Worm (Caenorhabditis elegans) whole organism, L4 larva: ENCODE results near the gene col-109.

Experiments used
- F44E2.7 ChIP-seq: fragments of 200-800 bp; sonication (Bioruptor generic); IDR thresholded peaks from 2 replicates; pipeline ENCODE4 v2.1.2; 2022; ENCODE audit warnings: missing genetic modification characterization, missing compliant biosample characterization
- ceh-82 ChIP-seq: sonication (generic microtip); optimal IDR thresholded peaks from 2 replicates; lab custom pipeline; 2017; ENCODE audit warnings: missing biosample characterization, missing genetic modification characterization
- egl-27 ChIP-seq: sonication (generic microtip); optimal IDR thresholded peaks from 3 replicates; lab custom pipeline; 2017; ENCODE audit warnings: missing biosample characterization, missing genetic modification reagents, missing genetic modification characterization
- egl-43 ChIP-seq: fragments of 200-800 bp; sonication (Bioruptor generic); IDR thresholded peaks from 2 replicates; pipeline ENCODE4 v1.3.6; 2022; ENCODE audit warnings: missing genetic modification reagents, missing genetic modification characterization, missing compliant biosample characterization
- fos-1 ChIP-seq: fragments of 150-350 bp; optimal IDR thresholded peaks from 2 replicates; lab custom pipeline; 2014; ENCODE audit warnings: missing biosample characterization, missing genetic modification characterization
- hif-1 ChIP-seq, 2 experiments: sonication (generic microtip); optimal IDR thresholded peaks; 2 replicates each; lab custom pipeline; 2016 to 2017; ENCODE audit warnings: missing compliant biosample characterization in 2 of 2, missing genetic modification characterization in 2 of 2, missing genetic modification reagents in 2 of 2, missing genotype in 2 of 2, mild to moderate bottlenecking in 1 of 2
- hlh-30 ChIP-seq: sonication (generic microtip); optimal IDR thresholded peaks from 2 replicates; lab custom pipeline; 2017; ENCODE audit warnings: antibody characterized with exemption, mild to moderate bottlenecking, missing genetic modification characterization, missing compliant biosample characterization; ENCODE audit not compliant: insufficient read depth
- nhr-28 ChIP-seq: fragments of 150-350 bp; optimal IDR thresholded peaks from 2 replicates; lab custom pipeline; 2014; ENCODE audit warnings: missing biosample characterization, missing genetic modification characterization
- snpc-4 ChIP-seq: fragments of 150-350 bp; optimal IDR thresholded peaks from 2 replicates; lab custom pipeline; 2014; ENCODE audit warnings: missing biosample characterization, missing genetic modification characterization
- unc-62 ChIP-seq, 3 experiments: fragments of 150-350 bp in 1 of 3; sonication (generic microtip); optimal IDR thresholded peaks in 2 of 3; peaks in 1 of 3; 1 replicate in 1 of 3; 2 replicates in 2 of 3; lab custom pipeline; 2014 to 2017; ENCODE audit warnings: missing biosample characterization in 3 of 3, missing genetic modification characterization in 3 of 3, missing genetic modification reagents in 3 of 3, missing genotype in 1 of 3

ce11 chrIV:1771843-1772242 is 48.2 kb downstream of the col-109 start, which contains the start of gene Y41D4A.1:
- TF ChIP-seq hlh-30: no peak
- TF ChIP-seq ceh-82: no peak
- no peak for TF ChIP-seq egl-27 (tag; lab: Kevin White, UChicago)
- TF ChIP-seq unc-62 (GFP tag; optimal IDR thresholded peaks at IDR 0.05 in 1 of 2; lab: Kevin White, UChicago): no peak
- no peak for TF ChIP-seq unc-62 (tag; optimal IDR thresholded peaks at IDR 0.05; lab: Kevin White, UChicago)
- TF ChIP-seq hif-1 (tag; optimal IDR thresholded peaks at IDR 0.05; lab: Kevin White, UChicago): no peak
- no peak for TF ChIP-seq egl-43 (GFP tag; lab: Robert Waterston, UW)
- TF ChIP-seq nhr-28 (tag; lab: Kevin White, UChicago): no peak
- TF ChIP-seq F44E2.7 (GFP tag; lab: Robert Waterston, UW): no peak
- TF ChIP-seq fos-1 (tag; lab: Kevin White, UChicago): no peak
- no peak for TF ChIP-seq snpc-4 (tag; lab: Kevin White, UChicago)
